Fruit fly (Drosophila melanogaster) S2 (cell line): ENCODE results near the gene CG11248.

Experiments used
- CG8478 ChIP-seq: fragments of >200 bp; optimal IDR thresholded peaks from 2 replicates; lab custom pipeline; 2018
- CTCF ChIP-seq, 2 experiments: fragments of >200 bp; optimal IDR thresholded peaks; 2 replicates each; lab custom pipeline; 2018

DNA sequence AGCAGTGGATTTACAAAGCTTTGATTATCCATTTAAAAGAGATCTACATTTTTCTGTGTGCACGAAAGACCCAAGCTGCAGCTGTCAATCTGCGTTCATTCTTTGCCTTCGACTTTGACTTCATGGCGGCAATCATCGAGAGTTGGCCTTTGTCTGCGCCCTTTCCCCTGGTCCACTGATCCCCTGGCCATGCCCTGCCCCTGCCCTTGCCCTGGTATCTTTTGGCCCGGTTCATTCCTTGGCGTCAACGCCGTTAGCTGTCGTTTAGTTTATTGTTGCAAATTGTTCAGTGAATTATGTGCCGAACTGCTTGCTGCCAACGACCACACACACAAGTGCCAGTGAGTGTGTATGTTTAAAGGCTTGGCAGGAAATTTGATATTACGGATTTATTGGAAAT is 21.1 kb downstream of the CG11248 start:
- TF ChIP-seq CTCF (optimal IDR thresholded peaks at IDR 0.05; lab: Kevin White, UChicago): no peak
- no peak for TF ChIP-seq CG8478 (lab: Kevin White, UChicago)
